Fruit fly (Drosophila melanogaster) whole organism, embryonic: ENCODE data around the gene VhaM9.7-b.

ENCODE experiments used
- Adf1 ChIP-seq: fragments of 200-800 bp; sonication (Bioruptor generic); IDR thresholded peaks from 2 replicates; pipeline ENCODE4 v1.3.6; 2022; ENCODE audit warnings: missing biosample characterization, missing genetic modification characterization
- Atf3 ChIP-seq: fragments of 200-800 bp; sonication (Bioruptor generic); optimal IDR thresholded peaks from 3 replicates; lab custom pipeline; 2016; ENCODE audit warnings: missing biosample characterization, missing genetic modification characterization
- BEAF-32 ChIP-seq: fragments of 200-800 bp; sonication (Bioruptor generic); optimal IDR thresholded peaks from 3 replicates; lab custom pipeline; 2017; ENCODE audit warnings: missing biosample characterization, missing genetic modification characterization, mild to moderate bottlenecking, moderate library complexity, missing genetic modification reagents
- Bdp1 ChIP-seq: fragments of 200-800 bp; sonication (Bioruptor generic); optimal IDR thresholded peaks from 3 replicates; lab custom pipeline; 2016; ENCODE audit warnings: missing biosample characterization, missing genetic modification characterization
- CG1024 ChIP-seq: fragments of 200-800 bp; sonication (Bioruptor generic); IDR thresholded peaks from 2 replicates; pipeline ENCODE4 v1.3.6; 2022; ENCODE audit warnings: missing biosample characterization, missing genetic modification characterization
- CG10366 ChIP-seq: fragments of 200-800 bp; sonication (Bioruptor generic); IDR thresholded peaks from 2 replicates; pipeline ENCODE4 v1.3.6; 2022; ENCODE audit warnings: missing biosample characterization, missing genetic modification characterization
- CG10431 ChIP-seq: fragments of 200-800 bp; sonication (Bioruptor generic); optimal IDR thresholded peaks from 3 replicates; lab custom pipeline; 2018; ENCODE audit warnings: missing biosample characterization, mild to moderate bottlenecking, missing genetic modification characterization
- CG10979 ChIP-seq: fragments of 200-800 bp; sonication (Bioruptor generic); optimal IDR thresholded peaks from 2 replicates; lab custom pipeline; 2018; ENCODE audit warnings: missing biosample characterization, mild to moderate bottlenecking, missing genetic modification characterization, moderate library complexity
- CG11247 ChIP-seq: fragments of 200-800 bp; sonication (Bioruptor generic); IDR thresholded peaks from 2 replicates; pipeline ENCODE4 v1.3.6; 2022; ENCODE audit warnings: missing biosample characterization, missing genetic modification characterization
- CG1233 ChIP-seq: fragments of 200-800 bp; sonication (Bioruptor generic); optimal IDR thresholded peaks from 4 replicates; lab custom pipeline; 2018; ENCODE audit warnings: missing biosample characterization, mild to moderate bottlenecking, missing genetic modification characterization
- CG12769 ChIP-seq: fragments of 200-800 bp; sonication (Bioruptor generic); optimal IDR thresholded peaks from 2 replicates; lab custom pipeline; 2019; ENCODE audit warnings: missing biosample characterization, mild to moderate bottlenecking, missing genetic modification characterization, moderate library complexity
- CG14014 ChIP-seq: fragments of 200-800 bp; sonication (Bioruptor generic); IDR thresholded peaks from 2 replicates; pipeline ENCODE4 v1.3.6; 2022; ENCODE audit warnings: missing biosample characterization, missing genetic modification characterization
- CG15479 ChIP-seq: fragments of 200-800 bp; sonication (Bioruptor generic); optimal IDR thresholded peaks from 3 replicates; lab custom pipeline; 2019; ENCODE audit warnings: missing biosample characterization, mild to moderate bottlenecking, missing genetic modification characterization, moderate library complexity
- CG16813 ChIP-seq: fragments of 200-800 bp; sonication (Bioruptor generic); IDR thresholded peaks from 3 replicates; pipeline ENCODE4 v1.3.6; 2022; ENCODE audit warnings: missing biosample characterization, missing genetic modification characterization; ENCODE audit not compliant: partially characterized antibody
- CG2120 ChIP-seq: fragments of 200-800 bp; sonication (Bioruptor generic); optimal IDR thresholded peaks from 3 replicates; lab custom pipeline; 2016; ENCODE audit warnings: missing biosample characterization, missing genetic modification characterization
- CG2202 ChIP-seq: fragments of 200-800 bp; sonication (Bioruptor generic); optimal IDR thresholded peaks from 2 replicates; lab custom pipeline; 2018; ENCODE audit warnings: missing biosample characterization, mild to moderate bottlenecking, missing genetic modification characterization
- CG34422 ChIP-seq: fragments of 200-800 bp; sonication (Bioruptor generic); IDR thresholded peaks from 3 replicates; pipeline ENCODE4 v1.3.6; 2022; ENCODE audit warnings: missing biosample characterization, missing genetic modification characterization
- CG42726 ChIP-seq: fragments of 200-800 bp; sonication (Bioruptor generic); IDR thresholded peaks from 2 replicates; pipeline ENCODE4 v1.3.6; 2022; ENCODE audit warnings: missing biosample characterization, missing genetic modification characterization; ENCODE audit not compliant: partially characterized antibody
- CG4820 ChIP-seq: fragments of 200-800 bp; sonication (Bioruptor generic); optimal IDR thresholded peaks from 3 replicates; lab custom pipeline; 2016; ENCODE audit warnings: missing biosample characterization, missing genetic modification characterization
- CG9437 ChIP-seq: fragments of 200-800 bp; sonication (Bioruptor generic); optimal IDR thresholded peaks from 2 replicates; lab custom pipeline; 2018; ENCODE audit warnings: missing biosample characterization, mild to moderate bottlenecking, missing genetic modification characterization
- CG9727 ChIP-seq: fragments of 200-800 bp; sonication (Bioruptor generic); optimal IDR thresholded peaks from 3 replicates; lab custom pipeline; 2017; ENCODE audit warnings: missing biosample characterization, mild to moderate bottlenecking, missing genetic modification characterization
- Deaf1 ChIP-seq: fragments of 200-800 bp; optimal IDR thresholded peaks from 3 replicates; lab custom pipeline; 2019; ENCODE audit warnings: missing biosample characterization, mild to moderate bottlenecking, missing genetic modification characterization, moderate library complexity
- Dek ChIP-seq: fragments of 200-800 bp; sonication (Bioruptor generic); optimal IDR thresholded peaks from 3 replicates; lab custom pipeline; 2019; ENCODE audit warnings: missing biosample characterization, mild to moderate bottlenecking, missing genetic modification characterization, moderate library complexity
- Dfd ChIP-seq, 2 experiments: fragments of >200 bp; optimal IDR thresholded peaks; 2 replicates each; lab custom pipeline; 2017; ENCODE audit warnings: missing biosample characterization in 2 of 2, missing genetic modification characterization in 2 of 2
- Doc2 ChIP-seq: fragments of 200-800 bp; sonication (Bioruptor generic); IDR thresholded peaks from 2 replicates; pipeline ENCODE4 v1.3.6; 2022; ENCODE audit warnings: missing biosample characterization, missing genetic modification characterization
- Dp ChIP-seq: fragments of 200-800 bp; sonication (Bioruptor generic); optimal IDR thresholded peaks from 2 replicates; lab custom pipeline; 2018; ENCODE audit warnings: missing biosample characterization, mild to moderate bottlenecking, missing genetic modification characterization, moderate library complexity
- HLH3B ChIP-seq: fragments of 200-800 bp; sonication (Bioruptor generic); IDR thresholded peaks from 2 replicates; pipeline ENCODE4 v1.3.6; 2022; ENCODE audit warnings: missing biosample characterization, missing genetic modification characterization
- Hr39 ChIP-seq: fragments of >200 bp; optimal IDR thresholded peaks from 2 replicates; lab custom pipeline; 2017
- Hr51 ChIP-seq, 2 experiments: fragments of 200-800 bp; sonication (Bioruptor generic); optimal IDR thresholded peaks; 2 replicates in 1 of 2; 3 replicates in 1 of 2; lab custom pipeline; 2016 to 2018; ENCODE audit warnings: missing biosample characterization in 2 of 2, missing genetic modification characterization in 2 of 2, mild to moderate bottlenecking in 1 of 2, moderate library complexity in 1 of 2
- Lim3 ChIP-seq: fragments of 200-800 bp; sonication (Bioruptor generic); IDR thresholded peaks from 2 replicates; pipeline ENCODE4 v1.3.6; 2022; ENCODE audit warnings: missing biosample characterization, missing genetic modification characterization
- NC2α ChIP-seq: fragments of 200-800 bp; sonication (Bioruptor generic); optimal IDR thresholded peaks from 2 replicates; lab custom pipeline; 2016; ENCODE audit warnings: missing biosample characterization, missing genetic modification characterization
- NK7.1 ChIP-seq: fragments of 200-800 bp; sonication (Bioruptor generic); optimal IDR thresholded peaks from 3 replicates; lab custom pipeline; 2016; ENCODE audit warnings: missing biosample characterization, missing genetic modification characterization
- PHDP ChIP-seq: fragments of 200-800 bp; sonication (Bioruptor generic); optimal IDR thresholded peaks from 3 replicates; lab custom pipeline; 2018; ENCODE audit warnings: missing biosample characterization, mild to moderate bottlenecking, missing genetic modification characterization, moderate library complexity
- Poxn ChIP-seq: fragments of 200-800 bp; sonication (Bioruptor generic); IDR thresholded peaks from 2 replicates; pipeline ENCODE4 v1.3.6; 2022; ENCODE audit warnings: missing biosample characterization, missing genetic modification characterization
- Ptx1 ChIP-seq: fragments of 200-800 bp; sonication (Bioruptor generic); IDR thresholded peaks from 2 replicates; pipeline ENCODE4 v1.3.6; 2022; ENCODE audit warnings: missing biosample characterization, missing genetic modification characterization
- Side ChIP-seq: fragments of 200-800 bp; sonication (Bioruptor generic); optimal IDR thresholded peaks from 2 replicates; lab custom pipeline; 2016; ENCODE audit warnings: missing biosample characterization, missing genetic modification characterization
- Sry-δ ChIP-seq: fragments of 200-800 bp; sonication (Bioruptor generic); optimal IDR thresholded peaks from 2 replicates; lab custom pipeline; 2016; ENCODE audit warnings: missing biosample characterization, missing genetic modification characterization
- YL-1 ChIP-seq: fragments of 200-800 bp; sonication (Bioruptor generic); optimal IDR thresholded peaks from 3 replicates; lab custom pipeline; 2017; ENCODE audit warnings: missing biosample characterization, mild to moderate bottlenecking, missing genetic modification characterization
- az2 ChIP-seq: fragments of 200-800 bp; sonication (Bioruptor generic); optimal IDR thresholded peaks from 3 replicates; lab custom pipeline; 2016; ENCODE audit warnings: missing biosample characterization, missing genetic modification characterization
- croc ChIP-seq: fragments of 200-800 bp; sonication (Bioruptor generic); conservative IDR thresholded peaks from 3 replicates; pipeline ENCODE4 v1.3.6; 2022; ENCODE audit warnings: missing biosample characterization, missing genetic modification characterization
- dpn ChIP-seq, 2 experiments: fragments of 200-800 bp; sonication (Bioruptor generic); optimal IDR thresholded peaks; 3 replicates each; lab custom pipeline; 2016; ENCODE audit warnings: missing biosample characterization in 2 of 2, missing genetic modification characterization in 2 of 2
- eve ChIP-seq, 2 experiments: fragments of >200 bp; optimal IDR thresholded peaks; 2 replicates each; lab custom pipeline; 2017; ENCODE audit warnings: missing biosample characterization in 2 of 2, missing genetic modification characterization in 2 of 2
- eyg ChIP-seq: fragments of 200-800 bp; sonication (Bioruptor generic); optimal IDR thresholded peaks from 3 replicates; lab custom pipeline; 2016; ENCODE audit warnings: missing biosample characterization, missing genetic modification characterization
- gce ChIP-seq: fragments of 200-800 bp; sonication (Bioruptor generic); IDR thresholded peaks from 3 replicates; pipeline ENCODE4 v1.3.6; 2022; ENCODE audit warnings: missing biosample characterization, missing genetic modification characterization
- gem ChIP-seq: fragments of 200-800 bp; sonication (Bioruptor generic); optimal IDR thresholded peaks from 2 replicates; lab custom pipeline; 2019; ENCODE audit warnings: missing biosample characterization, mild to moderate bottlenecking, missing genetic modification characterization, moderate library complexity
- gt ChIP-seq: fragments of 200-800 bp; sonication (Bioruptor generic); IDR thresholded peaks from 2 replicates; pipeline ENCODE4 v1.3.6; 2022; ENCODE audit warnings: missing biosample characterization, missing genetic modification characterization
- ham ChIP-seq: fragments of 200-800 bp; sonication (Bioruptor generic); IDR thresholded peaks from 2 replicates; pipeline ENCODE4 v1.3.6; 2022; ENCODE audit warnings: missing biosample characterization, missing genetic modification characterization
- insv ChIP-seq, 2 experiments: fragments of 200-800 bp; sonication (Bioruptor generic); optimal IDR thresholded peaks; 3 replicates each; lab custom pipeline; 2016 to 2018; ENCODE audit warnings: missing biosample characterization in 2 of 2, missing genetic modification characterization in 2 of 2
- lab ChIP-seq: fragments of 200-800 bp; sonication (Bioruptor generic); optimal IDR thresholded peaks from 3 replicates; lab custom pipeline; 2017; ENCODE audit warnings: missing biosample characterization, missing genetic modification characterization, mild to moderate bottlenecking, moderate library complexity, missing genetic modification reagents
- onecut ChIP-seq: fragments of 200-800 bp; sonication (Bioruptor generic); IDR thresholded peaks from 2 replicates; pipeline ENCODE4 v1.3.6; 2022; ENCODE audit warnings: missing biosample characterization, missing genetic modification characterization
- sim ChIP-seq: fragments of 200-800 bp; sonication (Bioruptor generic); IDR thresholded peaks from 2 replicates; pipeline ENCODE4 v1.3.6; 2022; ENCODE audit warnings: missing biosample characterization, missing genetic modification characterization
- tx ChIP-seq: fragments of 200-800 bp; sonication (Bioruptor generic); optimal IDR thresholded peaks from 2 replicates; lab custom pipeline; 2016; ENCODE audit warnings: missing biosample characterization, missing genetic modification characterization
- usp ChIP-seq: fragments of >200 bp; optimal IDR thresholded peaks from 2 replicates; lab custom pipeline; 2017; ENCODE audit warnings: missing biosample characterization, missing genetic modification characterization

Gene VhaM9.7-b

dm6 chr3L:21574296-21574745 is 34.7 kb downstream of the VhaM9.7-b start (continued):
- TF ChIP-seq CG11247 (no peak), gt (GFP tag; lab: Robert Waterston, UW) (no peak), sim (GFP tag; lab: Robert Waterston, UW) (no peak), eyg (no peak), ham (GFP tag; lab: Robert Waterston, UW) (no peak), onecut (GFP tag; lab: Robert Waterston, UW) (no peak), PHDP (no peak), NC2α (GFP tag; lab: Kevin White, UChicago) (no peak), NK7.1 (GFP tag; lab: Kevin White, UChicago) (no peak), eve (GFP tag; optimal IDR thresholded peaks at IDR 0.05; lab: Kevin White, UChicago) (peak in 1 of 2 experiments; percentile 56), CG15479 (GFP tag; lab: Kevin White, UChicago) (no peak), Ptx1 (GFP tag; lab: Robert Waterston, UW) (no peak), tx (GFP tag; lab: Kevin White, UChicago) (no peak), Dfd (GFP tag; optimal IDR thresholded peaks at IDR 0.05; lab: Kevin White, UChicago) (no peak), Atf3 (GFP tag; lab: Kevin White, UChicago) (no peak), usp (no peak), CG1024 (GFP tag; lab: Robert Waterston, UW) (no peak), CG10979 (no peak), CG9727 (GFP tag; lab: Kevin White, UChicago) (no peak), lab (GFP tag; lab: Kevin White, UChicago) (no peak), CG2202 (tag; lab: Kevin White, UChicago) (no peak), CG42726 (GFP tag; lab: Robert Waterston, UW) (no peak), insv (GFP tag; optimal IDR thresholded peaks at IDR 0.05; lab: Kevin White, UChicago) (no peak), HLH3B (no peak), Hr51 (GFP tag; optimal IDR thresholded peaks at IDR 0.05; lab: Kevin White, UChicago) (no peak), CG4820 (GFP tag; lab: Kevin White, UChicago) (no peak), Sry-δ (GFP tag; lab: Kevin White, UChicago) (peak; percentile 27), Deaf1 (no peak), dpn (GFP tag; optimal IDR thresholded peaks at IDR 0.05; lab: Kevin White, UChicago) (peak in 1 of 2 experiments; percentile 21), BEAF-32 (GFP tag; lab: Kevin White, UChicago) (peak; percentile 22), Lim3 (GFP tag; lab: Robert Waterston, UW) (no peak), Bdp1 (GFP tag; lab: Kevin White, UChicago) (no peak), CG12769 (no peak), Side (GFP tag; lab: Kevin White, UChicago) (no peak), Dek (no peak), CG10431 (no peak), CG9437 (no peak), CG14014 (GFP tag; lab: Robert Waterston, UW) (no peak), CG34422 (GFP tag; lab: Robert Waterston, UW) (no peak), Hr39 (lab: Kevin White, UChicago) (no peak), az2 (GFP tag; lab: Kevin White, UChicago) (no peak), croc (GFP tag; lab: Robert Waterston, UW) (no peak), gce (no peak), YL-1 (peak; percentile 43), CG2120 (GFP tag; lab: Kevin White, UChicago) (peak; percentile 15), Dp (peak; percentile 13), Doc2 (GFP tag; lab: Robert Waterston, UW) (no peak), CG10366 (GFP tag; lab: Robert Waterston, UW) (no peak), Poxn (GFP tag; lab: Robert Waterston, UW) (no peak), CG1233 (GFP tag; lab: Kevin White, UChicago) (no peak), gem (tag; lab: Kevin White, UChicago) (no peak), Adf1 (GFP tag; lab: Robert Waterston, UW) (no peak), CG16813 (GFP tag; lab: Robert Waterston, UW) (no peak)
